Fruit fly (Drosophila melanogaster) whole organism, prepupa: ENCODE results near the gene CG12236.

Experiments
- Blimp-1 ChIP-seq: fragments of 200-800 bp; sonication (Bioruptor generic); optimal IDR thresholded peaks from 3 replicates; lab custom pipeline; 2017; ENCODE audit warnings: missing biosample characterization, missing genetic modification characterization, mild to moderate bottlenecking, moderate library complexity, missing genetic modification reagents
- CG10669 ChIP-seq: fragments of 200-800 bp; sonication (Bioruptor generic); optimal IDR thresholded peaks from 3 replicates; lab custom pipeline; 2018; ENCODE audit warnings: missing biosample characterization, mild to moderate bottlenecking, missing genetic modification characterization, moderate library complexity
- CG11294 ChIP-seq: fragments of 200-800 bp; sonication (Bioruptor generic); IDR thresholded peaks from 2 replicates; pipeline ENCODE4 v1.3.6; 2022; ENCODE audit warnings: missing biosample characterization, missing genetic modification characterization
- CG11762 ChIP-seq: fragments of 200-800 bp; sonication (Bioruptor generic); optimal IDR thresholded peaks from 3 replicates; lab custom pipeline; 2016; ENCODE audit warnings: missing biosample characterization, missing genetic modification characterization; ENCODE audit not compliant: insufficient read depth
- CG15336 ChIP-seq: fragments of 200-800 bp; sonication (Bioruptor generic); IDR thresholded peaks from 2 replicates; pipeline ENCODE4 v1.3.6; 2022; ENCODE audit warnings: missing biosample characterization, missing genetic modification characterization
- CG1621 ChIP-seq: fragments of 200-800 bp; sonication (Bioruptor generic); optimal IDR thresholded peaks from 3 replicates; lab custom pipeline; 2018; ENCODE audit warnings: missing biosample characterization, mild to moderate bottlenecking, missing genetic modification characterization
- CG3032 ChIP-seq: fragments of 200-800 bp; optimal IDR thresholded peaks from 2 replicates; lab custom pipeline; 2019; ENCODE audit warnings: missing biosample characterization, mild to moderate bottlenecking, missing genetic modification characterization, moderate library complexity
- CG32006 ChIP-seq: fragments of 200-800 bp; sonication (Bioruptor generic); optimal IDR thresholded peaks from 3 replicates; lab custom pipeline; 2017; ENCODE audit warnings: missing biosample characterization, mild to moderate bottlenecking, missing genetic modification characterization
- CG3919 ChIP-seq: fragments of 200-800 bp; sonication (Bioruptor generic); optimal IDR thresholded peaks from 3 replicates; lab custom pipeline; 2016; ENCODE audit warnings: missing biosample characterization, missing genetic modification characterization
- CG4318 ChIP-seq: fragments of 200-800 bp; sonication (Bioruptor generic); optimal IDR thresholded peaks from 3 replicates; lab custom pipeline; 2017; ENCODE audit warnings: missing biosample characterization, mild to moderate bottlenecking, missing genetic modification characterization
- CG6163 ChIP-seq: fragments of 200-800 bp; sonication (Bioruptor generic); IDR thresholded peaks from 3 replicates; pipeline ENCODE4 v1.3.6; 2022; ENCODE audit warnings: missing biosample characterization, missing genetic modification characterization
- CG6276 ChIP-seq: fragments of 200-800 bp; sonication (Bioruptor generic); optimal IDR thresholded peaks from 2 replicates; lab custom pipeline; 2017; ENCODE audit warnings: missing biosample characterization, mild to moderate bottlenecking, missing genetic modification characterization
- CG6792 ChIP-seq: fragments of 200-800 bp; sonication (Bioruptor generic); optimal IDR thresholded peaks from 3 replicates; lab custom pipeline; 2016; ENCODE audit warnings: missing biosample characterization, missing genetic modification characterization
- CG6808 ChIP-seq: fragments of 200-800 bp; sonication (Bioruptor generic); optimal IDR thresholded peaks from 3 replicates; lab custom pipeline; 2017; ENCODE audit warnings: missing biosample characterization, missing genetic modification characterization, mild to moderate bottlenecking, moderate library complexity, missing genetic modification reagents
- CG7368 ChIP-seq: fragments of 200-800 bp; sonication (Bioruptor generic); optimal IDR thresholded peaks from 3 replicates; lab custom pipeline; 2016; ENCODE audit warnings: missing biosample characterization, missing genetic modification characterization
- CG8119 ChIP-seq: fragments of 200-800 bp; sonication (Bioruptor generic); IDR thresholded peaks from 3 replicates; pipeline ENCODE4 v1.3.6; 2022; ENCODE audit warnings: missing biosample characterization, missing genetic modification characterization
- CG8319 ChIP-seq: fragments of 200-800 bp; sonication (Bioruptor generic); optimal IDR thresholded peaks from 3 replicates; lab custom pipeline; 2016; ENCODE audit warnings: missing biosample characterization, missing genetic modification characterization
- CG8632 ChIP-seq: fragments of 200-800 bp; sonication (Bioruptor generic); optimal IDR thresholded peaks from 3 replicates; lab custom pipeline; 2016; ENCODE audit warnings: missing biosample characterization, missing genetic modification characterization
- CG9139 ChIP-seq: fragments of 200-800 bp; sonication (Bioruptor generic); optimal IDR thresholded peaks from 3 replicates; lab custom pipeline; 2017; ENCODE audit warnings: missing biosample characterization, mild to moderate bottlenecking, missing genetic modification characterization
- Eip75B ChIP-seq: fragments of 200-800 bp; sonication (Bioruptor generic); optimal IDR thresholded peaks from 3 replicates; lab custom pipeline; 2016; ENCODE audit warnings: missing biosample characterization, missing genetic modification characterization
- Eip78C ChIP-seq: fragments of 200-800 bp; sonication (Bioruptor generic); peaks from one replicate; lab custom pipeline; 2016; ENCODE audit warnings: missing biosample characterization, missing genetic modification characterization
- Ets96B ChIP-seq: fragments of 200-800 bp; optimal IDR thresholded peaks from 2 replicates; lab custom pipeline; 2019; ENCODE audit warnings: missing biosample characterization, mild to moderate bottlenecking, missing genetic modification characterization, moderate library complexity
- Hr38 ChIP-seq: sonication (Bioruptor generic); optimal IDR thresholded peaks from 2 replicates; lab custom pipeline; 2016; ENCODE audit warnings: missing biosample characterization, missing genetic modification characterization
- Hr39 ChIP-seq: fragments of 200-800 bp; sonication (Bioruptor generic); optimal IDR thresholded peaks from 2 replicates; lab custom pipeline; 2016; ENCODE audit warnings: missing biosample characterization, missing genetic modification characterization
- Lpt ChIP-seq: fragments of 200-800 bp; sonication (Bioruptor generic); optimal IDR thresholded peaks from 3 replicates; lab custom pipeline; 2016; ENCODE audit warnings: missing biosample characterization, missing genetic modification characterization
- Met ChIP-seq: fragments of 200-800 bp; sonication (Bioruptor generic); optimal IDR thresholded peaks from 3 replicates; lab custom pipeline; 2016; ENCODE audit warnings: missing biosample characterization, missing genetic modification characterization
- OdsH ChIP-seq: fragments of 200-800 bp; sonication (Bioruptor generic); optimal IDR thresholded peaks from 3 replicates; lab custom pipeline; 2016; ENCODE audit warnings: missing biosample characterization, missing genetic modification characterization
- Smox ChIP-seq: fragments of 200-800 bp; sonication (Bioruptor generic); optimal IDR thresholded peaks from 3 replicates; lab custom pipeline; 2016; ENCODE audit warnings: missing biosample characterization, missing genetic modification characterization
- Sox14 ChIP-seq: fragments of 200-800 bp; sonication (Bioruptor generic); optimal IDR thresholded peaks from 3 replicates; lab custom pipeline; 2016; ENCODE audit warnings: missing biosample characterization, missing genetic modification characterization
- acj6 ChIP-seq: fragments of 200-800 bp; sonication (Bioruptor generic); optimal IDR thresholded peaks from 3 replicates; lab custom pipeline; 2016; ENCODE audit warnings: missing biosample characterization, missing genetic modification characterization
- cyc ChIP-seq: fragments of 200-800 bp; sonication (Bioruptor generic); optimal IDR thresholded peaks from 3 replicates; lab custom pipeline; 2016; ENCODE audit warnings: missing biosample characterization, missing genetic modification characterization
- dac ChIP-seq: fragments of 200-800 bp; sonication (Bioruptor generic); optimal IDR thresholded peaks from 2 replicates; lab custom pipeline; 2017; ENCODE audit warnings: missing biosample characterization, mild to moderate bottlenecking, missing genetic modification characterization
- dsx ChIP-seq: fragments of 200-800 bp; optimal IDR thresholded peaks from 3 replicates; lab custom pipeline; 2019; ENCODE audit warnings: missing biosample characterization, mild to moderate bottlenecking, missing genetic modification characterization, moderate library complexity; ENCODE audit not compliant: poor library complexity, severe bottlenecking
- eg ChIP-seq: fragments of 200-800 bp; sonication (Bioruptor generic); IDR thresholded peaks from 3 replicates; pipeline ENCODE4 v1.3.6; 2022; ENCODE audit warnings: missing biosample characterization, missing genetic modification characterization
- esn ChIP-seq: fragments of 200-800 bp; sonication (Bioruptor generic); optimal IDR thresholded peaks from 2 replicates; lab custom pipeline; 2016; ENCODE audit warnings: missing biosample characterization, mild to moderate bottlenecking, missing genetic modification characterization, moderate library complexity
- fd59A ChIP-seq: fragments of 200-800 bp; sonication (Bioruptor generic); optimal IDR thresholded peaks from 2 replicates; lab custom pipeline; 2017; ENCODE audit warnings: missing biosample characterization, mild to moderate bottlenecking, missing genetic modification characterization, missing genetic modification reagents
- fd85E ChIP-seq: fragments of 200-800 bp; sonication (Bioruptor generic); optimal IDR thresholded peaks from 3 replicates; lab custom pipeline; 2016; ENCODE audit warnings: missing biosample characterization, missing genetic modification characterization
- fkh ChIP-seq: fragments of 200-800 bp; sonication (Bioruptor generic); optimal IDR thresholded peaks from 3 replicates; lab custom pipeline; 2017; ENCODE audit warnings: missing biosample characterization, mild to moderate bottlenecking, missing genetic modification characterization, moderate library complexity
- lz ChIP-seq: fragments of 200-800 bp; sonication (Bioruptor generic); optimal IDR thresholded peaks from 3 replicates; lab custom pipeline; 2016; ENCODE audit warnings: missing biosample characterization, missing genetic modification characterization
- net ChIP-seq: fragments of 200-800 bp; sonication (Bioruptor generic); optimal IDR thresholded peaks from 3 replicates; lab custom pipeline; 2016; ENCODE audit warnings: missing biosample characterization, missing genetic modification characterization
- pdm3 ChIP-seq: fragments of 200-800 bp; sonication (Bioruptor generic); optimal IDR thresholded peaks from 3 replicates; lab custom pipeline; 2016; ENCODE audit warnings: missing biosample characterization, missing genetic modification characterization
- salr ChIP-seq, 2 experiments: fragments of 200-800 bp; sonication (Bioruptor generic); optimal IDR thresholded peaks; 3 replicates each; lab custom pipeline; 2016 to 2018; ENCODE audit warnings: missing biosample characterization in 2 of 2, missing genetic modification characterization in 2 of 2, mild to moderate bottlenecking in 1 of 2
- spab ChIP-seq: fragments of 200-800 bp; sonication (Bioruptor generic); optimal IDR thresholded peaks from 2 replicates; lab custom pipeline; 2017; ENCODE audit warnings: missing biosample characterization, mild to moderate bottlenecking, missing genetic modification characterization, missing genetic modification reagents
- ss ChIP-seq, 2 experiments: fragments of 200-800 bp; sonication (Bioruptor generic); optimal IDR thresholded peaks; 2 replicates in 1 of 2; 3 replicates in 1 of 2; lab custom pipeline; 2017 to 2018; ENCODE audit warnings: mild to moderate bottlenecking in 2 of 2, missing biosample characterization in 2 of 2, missing genetic modification characterization in 2 of 2, moderate library complexity in 1 of 2

CG12236 gene

DNA sequence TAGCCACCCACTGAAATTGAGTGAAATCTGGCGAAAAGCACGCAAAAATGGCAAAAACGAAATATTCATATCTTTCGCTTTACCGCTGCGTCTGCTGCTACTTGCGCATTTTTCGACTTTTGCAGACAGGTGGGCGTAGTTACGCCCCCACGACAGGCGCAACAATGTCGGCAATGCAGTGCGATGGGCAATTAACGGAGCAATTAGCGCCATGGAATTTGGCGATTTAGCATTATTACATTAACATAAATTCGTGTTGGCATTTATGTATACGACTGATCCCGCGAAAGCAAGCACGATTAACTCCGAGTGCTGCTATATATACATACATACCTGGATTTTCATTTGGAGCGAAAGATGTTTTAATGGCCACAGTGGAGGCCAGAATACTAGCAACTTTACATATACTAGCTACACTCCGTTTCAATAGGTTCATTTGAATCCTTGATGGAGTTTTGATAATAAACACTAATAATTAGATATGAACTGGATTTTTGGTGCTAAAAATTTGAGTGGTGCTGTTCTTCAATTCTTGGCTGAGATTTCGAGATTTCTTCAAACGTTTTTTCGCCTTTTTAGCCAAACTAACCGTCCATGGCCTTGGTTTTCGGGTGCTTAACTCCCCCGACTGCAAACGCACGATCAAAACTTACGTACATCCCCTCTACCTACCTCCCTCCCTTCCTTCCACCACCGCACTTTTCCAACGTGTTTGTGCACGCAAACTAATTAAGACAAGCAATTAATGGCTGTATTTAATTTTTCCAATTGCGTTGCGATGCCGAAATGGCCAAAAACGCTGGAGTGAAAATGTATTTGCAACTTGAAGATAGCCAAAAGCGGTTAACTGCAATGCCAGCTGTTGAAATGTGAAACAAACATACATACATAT, 10.9 kb upstream of the CG12236 start (continued):
- TF ChIP-seq Hr39 (GFP tag; lab: Kevin White, UChicago) (peak; percentile 72), CG32006 (peak; percentile 76), CG10669 (GFP tag; lab: Kevin White, UChicago) (peak; percentile 59), pdm3 (peak; percentile 71), CG4318 (peak; percentile 44), CG11762 (GFP tag; lab: Kevin White, UChicago) (peak; percentile 45), CG15336 (GFP tag; lab: Robert Waterston, UW) (peak; percentile 76), CG11294 (GFP tag; lab: Robert Waterston, UW) (no peak), CG7368 (GFP tag; lab: Kevin White, UChicago) (peak; percentile 26), CG8319 (no peak), fd59A (GFP tag; lab: Kevin White, UChicago) (peak; percentile 12), dac (GFP tag; lab: Kevin White, UChicago) (peak; percentile 41), Smox (GFP tag; lab: Kevin White, UChicago) (peak; percentile 71), Blimp-1 (no peak), Hr38 (GFP tag; lab: Kevin White, UChicago) (no peak), Eip78C (GFP tag; lab: Kevin White, UChicago) (peak; percentile 90), CG6276 (peak; percentile 53), CG3032 (tag; lab: Kevin White, UChicago) (peak; percentile 39), spab (GFP tag; lab: Kevin White, UChicago) (peak; percentile 16), CG8632 (peak; percentile 58), Ets96B (tag; lab: Kevin White, UChicago) (peak; percentile 39), CG6163 (GFP tag; lab: Robert Waterston, UW) (peak; percentile 84), CG6792 (peak; percentile 60), ss (GFP tag; optimal IDR thresholded peaks at IDR 0.05; lab: Kevin White, UChicago) (peak; percentile 38 to 40), CG6808 (GFP tag; lab: Kevin White, UChicago) (peak; percentile 28), dsx (GFP tag; lab: Kevin White, UChicago) (peak; percentile 44), Eip75B (GFP tag; lab: Kevin White, UChicago) (peak; percentile 9), OdsH (GFP tag; lab: Kevin White, UChicago) (peak; percentile 68), Met (GFP tag; lab: Kevin White, UChicago) (peak; percentile 57), cyc (GFP tag; lab: Kevin White, UChicago) (peak; percentile 39), acj6 (peak; percentile 68), Lpt (peak; percentile 36), CG9139 (GFP tag; lab: Kevin White, UChicago) (no peak), Sox14 (peak; percentile 63), fd85E (GFP tag; lab: Kevin White, UChicago) (no peak)
- TF ChIP-seq, all 60 proteins: peak for 50

DNA sequence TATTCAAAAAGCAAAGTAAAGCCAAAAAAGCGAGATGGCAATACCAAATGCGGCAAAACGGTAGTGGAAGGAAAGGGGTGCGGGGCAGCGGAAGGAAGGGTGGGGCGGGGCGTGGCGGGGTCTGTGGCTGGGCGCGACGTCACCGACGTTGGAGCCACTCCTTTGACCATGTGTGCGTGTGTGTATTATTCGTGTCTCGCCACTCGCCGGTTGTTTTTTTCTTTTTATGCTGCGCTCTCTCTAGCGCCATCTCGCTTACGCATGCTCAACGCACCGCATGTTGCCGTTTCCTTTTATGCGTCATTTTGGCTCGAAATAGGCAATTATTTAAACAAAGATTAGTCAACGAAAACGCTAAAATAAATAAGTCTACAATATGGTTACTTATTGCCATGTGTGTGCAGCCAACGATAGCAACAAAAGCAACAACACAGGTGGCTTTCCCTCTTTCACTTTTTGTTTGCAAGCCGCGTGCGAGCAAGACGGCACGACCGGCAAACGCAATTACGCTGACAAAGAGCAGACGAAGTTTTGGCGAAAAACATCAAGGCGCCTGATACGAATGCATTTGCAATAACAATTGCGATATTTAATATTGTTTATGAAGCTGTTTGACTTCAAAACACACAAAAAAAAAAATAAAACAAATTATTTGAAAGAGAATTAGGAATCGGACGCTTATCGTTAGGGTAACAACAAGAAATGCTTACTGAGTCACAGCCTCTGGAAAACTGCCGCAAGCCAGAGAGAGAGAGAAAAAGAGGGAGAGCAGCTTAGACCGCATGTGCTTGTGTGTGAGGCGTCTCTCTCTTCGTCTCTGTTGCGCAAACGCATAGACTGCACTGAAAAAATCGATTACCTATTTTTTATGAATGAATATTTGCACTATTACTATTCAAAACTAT, 8.4 kb upstream of the CG12236 start:
- no peak for TF ChIP-seq fd85E (GFP tag; lab: Kevin White, UChicago)
- TF ChIP-seq ss (GFP tag; optimal IDR thresholded peaks at IDR 0.05; lab: Kevin White, UChicago), result peak; percentile 55 to 75
- no peak for TF ChIP-seq CG11294 (GFP tag; lab: Robert Waterston, UW)
- peak; percentile 23 for TF ChIP-seq CG1621
- peak; percentile 94 for TF ChIP-seq fkh (GFP tag; lab: Kevin White, UChicago)
- 0 out of 2 replicates have a peak, but pooled peaks have one; percentile 15 for TF ChIP-seq CG15336 (GFP tag; lab: Robert Waterston, UW)
- TF ChIP-seq dsx (GFP tag; lab: Kevin White, UChicago), result peak; percentile 30
- no peak for TF ChIP-seq esn (GFP tag; lab: Kevin White, UChicago)
- peak; percentile 40 for TF ChIP-seq Blimp-1
- no peak for TF ChIP-seq pdm3
- TF ChIP-seq fd59A (GFP tag; lab: Kevin White, UChicago), result peak; percentile 4
- TF ChIP-seq CG32006, result peak; percentile 18
- TF ChIP-seq CG8119, result peak; percentile 23; the same call in 1 of the 3 replicates
- TF ChIP-seq net, result peak; percentile 12
- no peak for TF ChIP-seq lz
- TF ChIP-seq CG3919 (GFP tag; lab: Kevin White, UChicago), result no peak
- TF ChIP-seq CG6163 (GFP tag; lab: Robert Waterston, UW), result peak; percentile 46; the same call in 2 of the 3 replicates
- TF ChIP-seq CG6808 (GFP tag; lab: Kevin White, UChicago), result peak; percentile 51
- peak; percentile 13 for TF ChIP-seq CG10669 (GFP tag; lab: Kevin White, UChicago)
- peak; percentile 61; the same call in 2 of the 3 replicates for TF ChIP-seq eg (GFP tag; lab: Robert Waterston, UW)
- no peak for TF ChIP-seq salr (GFP tag; optimal IDR thresholded peaks at IDR 0.05; lab: Kevin White, UChicago)
